Worm (Caenorhabditis elegans): Measurements from ENCODE around the gene ilc-17.1.

The ilc-17.1 gene

DNA sequence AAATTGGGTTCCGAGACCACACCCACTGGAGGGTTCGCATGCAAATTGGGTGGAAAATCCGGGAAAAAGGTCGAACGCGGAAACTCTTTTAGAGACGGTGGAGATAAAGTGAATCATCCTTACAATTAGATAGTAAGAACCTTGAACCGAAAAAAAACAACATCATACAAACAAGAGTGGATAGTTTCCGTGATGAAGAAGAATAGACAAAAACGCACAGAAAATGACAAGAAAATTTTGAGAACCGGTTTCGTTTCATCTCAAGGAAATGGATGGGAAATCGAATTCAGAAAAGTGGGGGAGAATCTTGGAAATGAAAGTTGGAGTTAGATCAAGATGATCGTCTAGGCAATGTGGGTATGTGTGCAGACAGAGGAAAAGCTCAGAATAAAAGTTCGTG is 45.8 kb upstream of the ilc-17.1 start (continued):
- TF ChIP-seq C34B4.2 (tag; optimal IDR thresholded peaks at IDR 0.05) (no peak), pag-3 (tag; optimal IDR thresholded peaks at IDR 0.05; ENCODE audit: borderline replicate concordance, insufficient read depth) (no peak), isw-1 (GFP tag; IDR thresholded peaks at IDR 0.05) (no peak), sox-4 (tag; optimal IDR thresholded peaks at IDR 0.05) (no peak), lin-14 (GFP tag; optimal IDR thresholded peaks at IDR 0.05) (peak; percentile 56)

DNA sequence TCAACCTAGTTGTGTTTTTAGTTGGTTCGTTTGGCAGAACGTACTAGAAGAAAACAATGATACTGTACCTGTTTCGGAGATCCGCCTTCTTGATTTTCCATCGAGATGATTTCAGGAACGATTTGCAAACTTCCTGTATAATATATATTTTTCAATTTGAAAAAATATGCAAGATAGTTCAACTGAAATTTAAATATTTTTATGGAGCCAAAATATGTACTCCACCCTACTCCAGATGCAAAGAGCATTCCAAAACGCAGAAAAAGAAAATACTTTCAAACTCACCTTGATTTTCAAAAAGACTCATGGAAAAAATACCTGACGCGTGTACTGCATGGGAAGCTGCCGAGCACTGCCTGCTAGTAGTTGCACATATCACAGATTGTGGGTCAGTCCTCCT is 43.9 kb upstream of the ilc-17.1 start, which contains the start of gene gei-3:
gei-3 (minus strand) TSS at position 101 of the 400 bp plus-strand sequence.
- TF ChIP-seq skn-1 (tag; optimal IDR thresholded peaks at IDR 0.05) (no peak), zag-1 (tag; optimal IDR thresholded peaks at IDR 0.05) (no peak), ces-1 (GFP tag; optimal IDR thresholded peaks at IDR 0.05) (no peak), fkh-10 (GFP tag; optimal IDR thresholded peaks at IDR 0.05) (no peak), egl-13 (tag; optimal IDR thresholded peaks at IDR 0.05) (no peak), unc-98 (GFP tag; IDR thresholded peaks at IDR 0.05) (no peak), aly-2 (tag; optimal IDR thresholded peaks at IDR 0.05) (no peak), C04F5.9 (tag; optimal IDR thresholded peaks at IDR 0.05) (no peak), unc-62 (GFP tag; optimal IDR thresholded peaks at IDR 0.05) (no peak), irx-1 (tag; optimal IDR thresholded peaks at IDR 0.05) (no peak), mdl-1 (tag; optimal IDR thresholded peaks at IDR 0.05) (no peak), nhr-90 (tag; optimal IDR thresholded peaks at IDR 0.05; ENCODE audit: poor library complexity) (no peak)

DNA sequence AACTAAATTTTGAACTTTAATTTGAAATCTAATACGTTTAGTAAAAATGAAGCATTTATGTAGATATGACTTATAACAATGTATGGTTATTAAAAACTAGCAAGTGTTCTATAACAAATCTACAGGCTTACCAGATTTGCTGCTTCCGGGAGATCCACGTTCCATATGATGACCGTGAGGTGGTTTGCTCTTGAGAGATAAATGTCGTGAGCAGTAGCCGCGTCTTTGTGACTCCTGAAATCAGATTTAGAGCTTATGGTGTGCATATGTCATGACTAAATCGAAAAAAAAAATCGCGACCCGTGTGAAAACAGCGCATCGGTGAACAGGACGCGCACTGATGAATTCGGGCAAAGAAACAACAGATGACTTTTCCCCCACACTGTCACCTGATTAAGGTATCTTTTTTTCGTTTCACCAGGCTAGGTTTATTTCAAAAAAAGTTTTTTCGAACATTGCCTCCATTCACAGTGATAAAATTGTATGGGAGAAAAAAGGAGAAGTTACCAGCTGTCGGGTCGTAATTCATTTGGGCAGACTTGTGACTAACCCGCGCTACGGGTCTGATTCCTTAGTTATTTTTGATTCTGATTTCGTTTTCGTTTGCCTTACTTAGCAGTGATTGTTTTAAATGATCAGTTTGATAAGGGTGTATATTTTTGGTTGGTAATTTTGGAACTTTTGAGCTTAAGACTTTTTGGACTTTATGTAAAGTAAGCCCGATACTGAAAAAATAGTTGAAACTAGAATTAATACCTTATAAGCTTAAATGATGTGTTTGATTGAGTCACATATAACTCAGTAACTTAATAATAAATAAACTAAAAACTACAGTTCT is 38.7 kb upstream of the ilc-17.1 start, which contains the start of gene nhr-27:
nhr-27 (minus strand) TSS at position 234 of the 838 bp plus-strand sequence.
- peak in 1 of 3 experiments; percentile 5 for TF ChIP-seq dpl-1 (GFP tag; optimal IDR thresholded peaks at IDR 0.05)
- no peak for TF ChIP-seq ces-1 (GFP tag; optimal IDR thresholded peaks at IDR 0.05)
- TF ChIP-seq tbx-2 (tag; optimal IDR thresholded peaks at IDR 0.05) = no peak
- peak; percentile 81 for TF ChIP-seq blmp-1 (tag; optimal IDR thresholded peaks at IDR 0.05)
- peak; percentile 66 for TF ChIP-seq nhr-85 (tag)
- TF ChIP-seq skn-1 (tag; optimal IDR thresholded peaks at IDR 0.05) = peak; percentile 6
- TF ChIP-seq mdl-1 (tag; optimal IDR thresholded peaks at IDR 0.05) = peak in 1 of 2 experiments; percentile 11
- TF ChIP-seq unc-130 (tag; optimal IDR thresholded peaks at IDR 0.05) = peak; percentile 35
- TF ChIP-seq fos-1 (tag; optimal IDR thresholded peaks at IDR 0.05) = no peak
- TF ChIP-seq nhr-19 (GFP tag; conservative IDR thresholded peaks at IDR 0.05) = peak; percentile 28; the same call in 1 of the 2 replicates
- no peak for TF ChIP-seq pax-3 (tag; optimal IDR thresholded peaks at IDR 0.05)
- TF ChIP-seq dsc-1 (tag; optimal IDR thresholded peaks at IDR 0.05) = peak; percentile 10
- peak; percentile 13 for TF ChIP-seq lin-14 (GFP tag; optimal IDR thresholded peaks at IDR 0.05)
- TF ChIP-seq nhr-47 (tag; optimal IDR thresholded peaks at IDR 0.05) = no peak
- TF ChIP-seq efl-1 (optimal IDR thresholded peaks at IDR 0.05) = no peak
- TF ChIP-seq efl-1 (GFP tag; optimal IDR thresholded peaks at IDR 0.05 in 1 of 2) = peak in 1 of 2 experiments; percentile 65
- no peak for TF ChIP-seq sup-37 (GFP tag; optimal IDR thresholded peaks at IDR 0.05)
- peak in 1 of 6 experiments; percentile 87 for TF ChIP-seq elt-3 (tag; optimal IDR thresholded peaks at IDR 0.05)
- TF ChIP-seq unc-86 (tag; optimal IDR thresholded peaks at IDR 0.05) = no peak
- TF ChIP-seq lin-35 (GFP tag; optimal IDR thresholded peaks at IDR 0.05) = peak in 1 of 2 experiments; percentile 50
- no peak for TF ChIP-seq alr-1 (tag; optimal IDR thresholded peaks at IDR 0.05; ENCODE audit: borderline replicate concordance)

DNA sequence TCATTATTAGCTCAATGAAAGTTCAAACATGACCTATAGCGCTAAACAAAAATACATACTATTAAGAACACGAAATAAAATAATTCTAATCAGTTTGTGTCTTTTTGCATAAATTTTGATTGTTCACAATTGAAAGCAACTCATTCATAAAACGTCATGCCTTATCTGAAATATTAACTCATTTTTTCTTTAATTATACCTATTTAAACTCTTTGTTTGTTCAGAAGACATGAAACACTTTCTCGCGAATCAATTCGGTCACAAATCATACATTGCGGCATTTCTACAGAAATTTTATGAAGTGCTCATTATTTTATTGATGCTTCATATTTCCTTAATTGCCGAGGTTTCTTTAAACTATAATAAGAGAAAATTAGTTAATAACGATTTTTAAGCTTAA is 37.3 kb upstream of the ilc-17.1 start:
- TF ChIP-seq elt-2 (tag; optimal IDR thresholded peaks at IDR 0.05) (peak; percentile 27), nhr-76 (tag; optimal IDR thresholded peaks at IDR 0.05) (no peak), pag-3 (tag; optimal IDR thresholded peaks at IDR 0.05; ENCODE audit: borderline replicate concordance, insufficient read depth) (no peak), unc-86 (tag; optimal IDR thresholded peaks at IDR 0.05) (no peak), ceh-63 (GFP tag; optimal IDR thresholded peaks at IDR 0.05) (no peak)

Measured in whole organism, L1 larva.